Worm (Caenorhabditis elegans): ENCODE measurements around the gene F53B1.2.
A peak's percentile ranks its signal among the peaks of the same experiment; 100 is the strongest.

Gene F53B1.2

DNA sequence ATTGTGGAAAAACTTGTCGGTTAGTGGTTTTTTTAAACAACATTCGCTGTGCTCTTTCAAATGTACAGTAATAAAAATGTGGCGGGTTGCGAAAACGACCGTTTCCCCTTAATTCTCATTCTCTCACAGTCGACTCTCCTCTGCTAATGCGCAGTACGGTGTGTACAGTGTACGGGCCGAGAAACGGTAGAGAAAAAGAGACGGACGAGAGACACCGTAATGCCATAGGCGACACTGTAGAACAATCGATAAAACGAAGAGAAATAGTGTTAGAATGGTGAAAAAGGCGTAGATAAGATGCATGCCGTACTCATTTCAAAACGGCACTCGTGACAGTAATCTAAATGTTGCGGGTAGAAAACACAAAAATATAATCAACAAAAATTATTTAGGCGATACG is 18.3 kb upstream of the F53B1.2 start (continued):
- TF ChIP-seq nhr-237 (tag; optimal IDR thresholded peaks at IDR 0.05) (no peak), php-3 (GFP tag; IDR thresholded peaks at IDR 0.05) (0 out of 2 replicates have a peak, but pooled peaks have one; percentile 62), F49E8.2 (tag; optimal IDR thresholded peaks at IDR 0.05; ENCODE audit: borderline replicate concordance) (no peak), dve-1 (tag; optimal IDR thresholded peaks at IDR 0.05; ENCODE audit: insufficient read depth) (peak; percentile 73), ZK337.2 (GFP tag; IDR thresholded peaks at IDR 0.05) (no peak), arid-1 (GFP tag; conservative IDR thresholded peaks at IDR 0.05) (no peak), T20F7.1 (GFP tag; optimal IDR thresholded peaks at IDR 0.05) (no peak), ceh-20 (GFP tag; IDR thresholded peaks at IDR 0.05) (no peak), hif-1 (tag; optimal IDR thresholded peaks at IDR 0.05) (no peak), lin-13 (GFP tag; optimal IDR thresholded peaks at IDR 0.05) (no peak), dmd-6 (GFP tag; IDR thresholded peaks at IDR 0.05) (peak; percentile 60), zip-2 (tag; optimal IDR thresholded peaks at IDR 0.05) (no peak), T26A8.4 (GFP tag; IDR thresholded peaks at IDR 0.05) (0 out of 2 replicates have a peak, but pooled peaks have one; percentile 26), snpc-1.2 (GFP tag; IDR thresholded peaks at IDR 0.05) (no peak), lin-1 (GFP tag; IDR thresholded peaks at IDR 0.05) (no peak), mxl-3 (GFP tag; optimal IDR thresholded peaks at IDR 0.05) (peak; percentile 39), lir-3 (tag; optimal IDR thresholded peaks at IDR 0.05) (no peak), lin-39 (tag; optimal IDR thresholded peaks at IDR 0.05) (no peak), daf-16 (GFP tag; optimal IDR thresholded peaks at IDR 0.05) (no peak), daf-16 (tag; optimal IDR thresholded peaks at IDR 0.05) (peak; percentile 94), rbr-2 (tag; optimal IDR thresholded peaks at IDR 0.05) (no peak), pha-4 (GFP tag; IDR thresholded peaks at IDR 0.05) (no peak), pha-4 (tag; optimal IDR thresholded peaks at IDR 0.05) (no peak), zag-1 (tag; optimal IDR thresholded peaks at IDR 0.05) (no peak), fos-1 (tag; optimal IDR thresholded peaks at IDR 0.05) (no peak), mep-1 (tag; optimal IDR thresholded peaks at IDR 0.05) (peak; percentile 58), skn-1 (tag; optimal IDR thresholded peaks at IDR 0.05) (no peak), dmd-8 (GFP tag; IDR thresholded peaks at IDR 0.05) (no peak), sdz-12 (GFP tag; optimal IDR thresholded peaks at IDR 0.05) (no peak), lin-15B (tag; optimal IDR thresholded peaks at IDR 0.05) (no peak), egl-43 (GFP tag; IDR thresholded peaks at IDR 0.05) (no peak), ceh-32 (tag; optimal IDR thresholded peaks at IDR 0.05; ENCODE audit: poor library complexity) (no peak)

DNA sequence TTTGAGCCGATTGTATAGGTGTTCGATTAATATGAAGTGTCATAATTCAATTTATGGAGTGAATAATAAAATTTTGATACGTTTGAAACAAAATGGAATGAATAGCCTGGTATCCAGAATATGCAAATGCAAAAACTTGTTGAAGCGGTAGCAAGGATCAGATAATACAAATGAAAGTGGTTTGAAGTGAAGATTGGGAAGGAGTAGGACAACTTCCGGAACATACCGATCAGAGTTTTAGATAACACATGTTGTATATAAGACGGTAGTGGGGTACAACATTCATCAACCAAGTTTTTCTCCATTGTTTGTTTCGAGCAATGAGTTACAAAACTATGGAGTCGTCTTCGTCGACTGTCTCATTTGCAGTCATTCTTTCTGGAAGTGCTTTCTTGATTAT is 15.6 kb upstream of the F53B1.2 start, which contains the start of gene col-164:
Gene col-164, plus strand, starts transcription at position 301 of the 400 bp plus-strand sequence.
- TF ChIP-seq F37D6.2 (tag; optimal IDR thresholded peaks at IDR 0.05): no peak
- TF ChIP-seq nhr-42 (GFP tag; IDR thresholded peaks at IDR 0.05): no peak
- TF ChIP-seq unc-62 (GFP tag; optimal IDR thresholded peaks at IDR 0.05 in 1 of 2): no peak
- no peak for TF ChIP-seq unc-62 (tag; optimal IDR thresholded peaks at IDR 0.05)
- TF ChIP-seq arid-1 (GFP tag; conservative IDR thresholded peaks at IDR 0.05): no peak
- TF ChIP-seq aha-1 (tag): peak; percentile 43
- TF ChIP-seq nhr-25 (tag; optimal IDR thresholded peaks at IDR 0.05; ENCODE audit: borderline replicate concordance, insufficient read depth): no peak

DNA sequence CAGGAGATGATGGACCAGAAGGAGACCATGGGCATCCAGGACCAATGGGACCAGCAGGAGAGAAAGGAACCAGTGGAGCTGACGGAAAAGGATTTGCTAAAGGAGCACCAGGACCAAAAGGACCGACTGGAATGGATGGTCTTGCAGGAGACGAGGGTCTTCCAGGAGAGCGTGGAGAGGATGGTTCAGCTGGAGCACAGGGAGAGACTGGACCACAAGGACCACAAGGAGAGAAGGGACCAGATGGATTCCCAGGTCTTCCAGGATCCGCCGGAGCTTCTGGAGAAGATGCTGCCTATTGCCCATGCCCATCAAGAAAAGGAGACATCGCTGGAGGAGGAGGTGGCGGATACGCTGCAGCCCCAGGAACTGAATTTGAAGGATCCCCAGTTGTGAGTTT is 14.7 kb upstream of the F53B1.2 start:
- TF ChIP-seq sdz-12 (GFP tag; optimal IDR thresholded peaks at IDR 0.05) (no peak), set-16 (GFP tag; IDR thresholded peaks at IDR 0.05) (peak; percentile 70), unc-62 (GFP tag; optimal IDR thresholded peaks at IDR 0.05 in 1 of 2) (peak in 1 of 2 experiments; percentile 79), unc-62 (tag; optimal IDR thresholded peaks at IDR 0.05) (no peak), php-3 (GFP tag; IDR thresholded peaks at IDR 0.05) (no peak)
